Fruit fly (Drosophila melanogaster) whole organism, pupa: ENCODE results near the gene Sec71.

ENCODE experiments used
- CG10348 ChIP-seq: fragments of 200-800 bp; sonication (Bioruptor generic); IDR thresholded peaks from 2 replicates; pipeline ENCODE4 v1.3.6; 2022; ENCODE audit warnings: missing biosample characterization, missing genetic modification characterization
- CG13204 ChIP-seq: fragments of 200-800 bp; sonication (Bioruptor generic); optimal IDR thresholded peaks from 2 replicates; lab custom pipeline; 2018; ENCODE audit warnings: missing biosample characterization, mild to moderate bottlenecking, missing genetic modification characterization, moderate library complexity
- CG15710 ChIP-seq: fragments of 200-800 bp; sonication (Bioruptor generic); optimal IDR thresholded peaks from 2 replicates; lab custom pipeline; 2018; ENCODE audit warnings: missing biosample characterization, mild to moderate bottlenecking, missing genetic modification characterization, moderate library complexity
- CG34367 ChIP-seq: fragments of 200-800 bp; sonication (Bioruptor generic); optimal IDR thresholded peaks from 2 replicates; lab custom pipeline; 2018; ENCODE audit warnings: missing biosample characterization, mild to moderate bottlenecking, missing genetic modification characterization
- CG8301 ChIP-seq: fragments of 200-800 bp; sonication (Bioruptor generic); optimal IDR thresholded peaks from 2 replicates; lab custom pipeline; 2018; ENCODE audit warnings: missing biosample characterization, mild to moderate bottlenecking, missing genetic modification characterization
- D1 ChIP-seq: fragments of 200-800 bp; sonication (Bioruptor generic); optimal IDR thresholded peaks from 2 replicates; lab custom pipeline; 2018; ENCODE audit warnings: missing biosample characterization, mild to moderate bottlenecking, missing genetic modification characterization, moderate library complexity
- Pif1A ChIP-seq: fragments of 200-800 bp; sonication (Bioruptor generic); optimal IDR thresholded peaks from 3 replicates; lab custom pipeline; 2016; ENCODE audit warnings: missing biosample characterization, missing genetic modification characterization
- Snoo ChIP-seq: fragments of 200-800 bp; sonication (Bioruptor generic); optimal IDR thresholded peaks from 3 replicates; lab custom pipeline; 2017; ENCODE audit warnings: missing biosample characterization, mild to moderate bottlenecking, missing genetic modification characterization, inconsistent platforms

DNA sequence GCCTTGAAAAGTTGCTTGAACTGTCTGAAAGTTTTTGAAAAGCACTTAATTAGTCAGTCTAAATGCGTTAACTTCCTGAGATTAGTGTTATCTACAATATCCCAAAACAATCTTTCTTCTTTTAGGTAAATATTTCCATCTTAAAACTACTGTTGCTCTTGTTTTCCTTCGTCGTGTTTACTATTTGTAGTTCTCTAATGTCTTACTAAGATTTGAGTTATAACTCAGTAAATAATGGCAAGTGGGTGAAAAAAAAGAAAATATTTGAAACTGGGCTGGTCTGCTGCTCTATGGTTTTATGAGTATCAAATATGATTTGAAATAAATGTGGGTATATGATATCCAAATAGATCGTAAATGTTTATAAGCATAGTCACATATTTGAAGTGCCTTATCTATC lies 7.8 kb downstream of the Sec71 start:
- TF ChIP-seq CG10348 (GFP tag; lab: Robert Waterston, UW) (no peak), Pif1A (GFP tag; lab: Kevin White, UChicago) (no peak), CG13204 (no peak), CG34367 (tag; lab: Kevin White, UChicago) (no peak), Snoo (no peak), CG8301 (no peak), CG15710 (tag; lab: Kevin White, UChicago) (no peak), D1 (tag; lab: Kevin White, UChicago) (no peak)
